Worm (Caenorhabditis elegans): Measurements from ENCODE around the gene dsc-1.

The dsc-1 gene

ce11 chrX:15077597-15078261 lies 43.1 kb upstream of the dsc-1 start, which contains the start of the genes H40L08.8, H40L08.2 and H40L08.7 (continued):
- TF ChIP-seq unc-39 (tag; optimal IDR thresholded peaks at IDR 0.05) = no peak
- no peak for TF ChIP-seq ztf-7 (tag; optimal IDR thresholded peaks at IDR 0.05)
- TF ChIP-seq nhr-48 (tag; optimal IDR thresholded peaks at IDR 0.05) = peak; percentile 63
- TF ChIP-seq unc-130 (GFP tag; optimal IDR thresholded peaks at IDR 0.05) = no peak
- TF ChIP-seq ceh-62 (tag; optimal IDR thresholded peaks at IDR 0.05) = no peak
- TF ChIP-seq T20F7.1 (GFP tag; optimal IDR thresholded peaks at IDR 0.05) = no peak
- TF ChIP-seq F49E8.2 (tag; optimal IDR thresholded peaks at IDR 0.05; ENCODE audit: borderline replicate concordance) = no peak
- no peak for TF ChIP-seq zip-2 (tag; optimal IDR thresholded peaks at IDR 0.05)
- peak in 1 of 2 experiments; percentile 72 for TF ChIP-seq unc-62 (GFP tag; optimal IDR thresholded peaks at IDR 0.05 in 1 of 2)
- TF ChIP-seq unc-62 (tag; optimal IDR thresholded peaks at IDR 0.05) = no peak
- peak; percentile 42 to 47 for TF ChIP-seq mdl-1 (tag; optimal IDR thresholded peaks at IDR 0.05)
- peak; percentile 49 for TF ChIP-seq hlh-11 (tag; optimal IDR thresholded peaks at IDR 0.05)
- no peak for TF ChIP-seq ZK546.5 (tag; optimal IDR thresholded peaks at IDR 0.05)
- no peak for TF ChIP-seq ceh-28 (tag; optimal IDR thresholded peaks at IDR 0.05)

- TF ChIP-seq Y105C5A.15 (GFP tag; IDR thresholded peaks at IDR 0.05) = no peak
- TF ChIP-seq nhr-102 (tag; optimal IDR thresholded peaks at IDR 0.05) = peak; percentile 22
- TF ChIP-seq dmd-8 (GFP tag; IDR thresholded peaks at IDR 0.05) = 0 out of 2 replicates have a peak, but pooled peaks have one; percentile 14
- no peak for TF ChIP-seq nhr-10 (tag; optimal IDR thresholded peaks at IDR 0.05)
- TF ChIP-seq cey-2 (tag; optimal IDR thresholded peaks at IDR 0.05; ENCODE audit: borderline replicate concordance, insufficient read depth) = no peak
- TF ChIP-seq zip-11 (GFP tag; IDR thresholded peaks at IDR 0.05) = no peak
- no peak for TF ChIP-seq dve-1 (tag; optimal IDR thresholded peaks at IDR 0.05; ENCODE audit: insufficient read depth)
- TF ChIP-seq nhr-25 (tag; optimal IDR thresholded peaks at IDR 0.05; ENCODE audit: borderline replicate concordance, insufficient read depth) = no peak
- no peak for TF ChIP-seq F44E2.7 (GFP tag; IDR thresholded peaks at IDR 0.05)
- TF ChIP-seq unc-62 (GFP tag; optimal IDR thresholded peaks at IDR 0.05 in 1 of 2) = peak in 1 of 2 experiments; percentile 36
- no peak for TF ChIP-seq unc-62 (tag; optimal IDR thresholded peaks at IDR 0.05)
- TF ChIP-seq nhr-76 (tag; optimal IDR thresholded peaks at IDR 0.05) = no peak
- no peak for TF ChIP-seq jun-1 (tag; optimal IDR thresholded peaks at IDR 0.05)
- TF ChIP-seq ceh-32 (tag; optimal IDR thresholded peaks at IDR 0.05; ENCODE audit: poor library complexity) = no peak
- TF ChIP-seq ZK546.5 (tag; optimal IDR thresholded peaks at IDR 0.05) = no peak
- TF ChIP-seq ama-1 (optimal IDR thresholded peaks at IDR 0.05) = peak; percentile 72
- TF ChIP-seq ceh-44 (GFP tag; IDR thresholded peaks at IDR 0.05) = no peak
- TF ChIP-seq daf-19 (GFP tag; conservative IDR thresholded peaks at IDR 0.05) = no peak
- no peak for TF ChIP-seq Y5F2A.4 (GFP tag; optimal IDR thresholded peaks at IDR 0.05)
- no peak for TF ChIP-seq nhr-77 (tag; optimal IDR thresholded peaks at IDR 0.05)
- no peak for TF ChIP-seq F49E8.2 (tag; optimal IDR thresholded peaks at IDR 0.05; ENCODE audit: borderline replicate concordance)
- TF ChIP-seq tag-97 (GFP tag; IDR thresholded peaks at IDR 0.05) = no peak
- TF ChIP-seq lin-38 (GFP tag; IDR thresholded peaks at IDR 0.05) = no peak
- TF ChIP-seq lin-29 (GFP tag; IDR thresholded peaks at IDR 0.05) = no peak
- TF ChIP-seq nhr-42 (GFP tag; IDR thresholded peaks at IDR 0.05) = no peak
- no peak for TF ChIP-seq hlh-30 (tag; optimal IDR thresholded peaks at IDR 0.05; ENCODE audit: insufficient read depth)
- TF ChIP-seq nhr-237 (tag; optimal IDR thresholded peaks at IDR 0.05) = no peak
- TF ChIP-seq egl-43 (GFP tag; IDR thresholded peaks at IDR 0.05) = no peak
Measured at ce11 chrX:15076909-15077308, 42.3 kb upstream of the dsc-1 start.

- 0 out of 2 replicates have a peak, but pooled peaks have one; percentile 5 for TF ChIP-seq lin-38 (GFP tag; IDR thresholded peaks at IDR 0.05)
- peak; percentile 72 for TF ChIP-seq T26A8.4 (GFP tag; IDR thresholded peaks at IDR 0.05)
- peak; percentile 56 for TF ChIP-seq nhr-25 (tag; optimal IDR thresholded peaks at IDR 0.05; ENCODE audit: borderline replicate concordance, insufficient read depth)
- TF ChIP-seq Y75B8A.6 (GFP tag; IDR thresholded peaks at IDR 0.05) = 0 out of 2 replicates have a peak, but pooled peaks have one; percentile 4
- no peak for TF ChIP-seq aly-2 (tag; optimal IDR thresholded peaks at IDR 0.05)
- no peak for TF ChIP-seq nhr-111 (GFP tag; optimal IDR thresholded peaks at IDR 0.05)
- peak; percentile 57 for TF ChIP-seq sdz-12 (GFP tag; optimal IDR thresholded peaks at IDR 0.05)
- TF ChIP-seq zag-1 (tag; optimal IDR thresholded peaks at IDR 0.05) = no peak
- TF ChIP-seq nhr-102 (tag; optimal IDR thresholded peaks at IDR 0.05) = peak; percentile 30
- TF ChIP-seq php-3 (GFP tag; IDR thresholded peaks at IDR 0.05) = peak; percentile 46; the same call in 1 of the 2 replicates
- TF ChIP-seq ama-1 (optimal IDR thresholded peaks at IDR 0.05) = peak; percentile 98
- peak in 1 of 2 experiments; percentile 97 for TF ChIP-seq unc-62 (GFP tag; optimal IDR thresholded peaks at IDR 0.05 in 1 of 2)
- no peak for TF ChIP-seq unc-62 (tag; optimal IDR thresholded peaks at IDR 0.05)
- TF ChIP-seq nhr-28 (tag; optimal IDR thresholded peaks at IDR 0.05) = peak; percentile 9
Measured at ce11 chrX:15076042-15076565, 41.5 kb upstream of the dsc-1 start, which contains the start of the genes H40L08.3 and H40L08.9. Gene H40L08.3 (minus strand): TSS chrX:15076092. Gene H40L08.9 (minus strand): TSS chrX:15076480.

All from whole organism, L4 larva.